Worm (Caenorhabditis elegans) whole organism, early embryonic: ENCODE data around the gene fbxa-42.

Source experiments
- F13C5.2 ChIP-seq: sonication (generic microtip); optimal IDR thresholded peaks from 2 replicates; lab custom pipeline; 2017; ENCODE audit warnings: mild to moderate bottlenecking, missing genetic modification characterization, inconsistent platforms, missing compliant biosample characterization
- aly-1 ChIP-seq: sonication (generic microtip); optimal IDR thresholded peaks from 2 replicates; lab custom pipeline; 2016; ENCODE audit warnings: missing genetic modification characterization, missing compliant biosample characterization
- ama-1 ChIP-seq: fragments of 150-350 bp; optimal IDR thresholded peaks from 2 replicates; lab custom pipeline; 2014
- ets-7 ChIP-seq: sonication (generic microtip); optimal IDR thresholded peaks from 2 replicates; lab custom pipeline; 2016; ENCODE audit warnings: missing genotype, missing genetic modification characterization, missing compliant biosample characterization
- flt-1 ChIP-seq: fragments of 200-800 bp; sonication (Bioruptor generic); IDR thresholded peaks from 2 replicates; pipeline ENCODE4 v1.3.6; 2022; ENCODE audit warnings: missing genetic modification characterization, missing compliant biosample characterization
- pes-1 ChIP-seq: fragments of 200-800 bp; sonication (Bioruptor generic); IDR thresholded peaks from 2 replicates; pipeline ENCODE4 v1.3.6; 2022; ENCODE audit warnings: missing genetic modification reagents, missing genetic modification characterization, missing compliant biosample characterization
- scrt-1 ChIP-seq: fragments of 200-800 bp; sonication (Bioruptor generic); IDR thresholded peaks from 2 replicates; pipeline ENCODE4 v1.3.6; 2022; ENCODE audit warnings: missing genetic modification characterization, missing compliant biosample characterization
- tbx-11 ChIP-seq: fragments of 200-800 bp; sonication (Bioruptor generic); IDR thresholded peaks from 2 replicates; pipeline ENCODE4 v1.3.6; 2022; ENCODE audit warnings: missing genetic modification characterization, missing compliant biosample characterization

- TF ChIP-seq aly-1 (tag; lab: Kevin White, UChicago) = no peak
- TF ChIP-seq ama-1 (lab: Kevin White, UChicago) = no peak
- TF ChIP-seq pes-1 (GFP tag; lab: Robert Waterston, UW) = no peak
- no peak for TF ChIP-seq ets-7 (tag; lab: Kevin White, UChicago)
- no peak for TF ChIP-seq F13C5.2 (tag; lab: Kevin White, UChicago)
- no peak for TF ChIP-seq flt-1
- no peak for TF ChIP-seq scrt-1
- TF ChIP-seq tbx-11 (GFP tag; lab: Robert Waterston, UW) = no peak
Observed at ce11 chrIII:2304149-2304548, 42.9 kb upstream of the fbxa-42 start.
